Fruit fly (Drosophila melanogaster) whole organism, prepupa: ENCODE data around the gene crc.

ENCODE experiments used
- CG8119 ChIP-seq: fragments of 200-800 bp; sonication (Bioruptor generic); IDR thresholded peaks from 3 replicates; pipeline ENCODE4 v1.3.6; 2022; ENCODE audit warnings: missing biosample characterization, missing genetic modification characterization
- CG9139 ChIP-seq: fragments of 200-800 bp; sonication (Bioruptor generic); optimal IDR thresholded peaks from 3 replicates; lab custom pipeline; 2017; ENCODE audit warnings: missing biosample characterization, mild to moderate bottlenecking, missing genetic modification characterization
- cyc ChIP-seq: fragments of 200-800 bp; sonication (Bioruptor generic); optimal IDR thresholded peaks from 3 replicates; lab custom pipeline; 2016; ENCODE audit warnings: missing biosample characterization, missing genetic modification characterization
- vri ChIP-seq: fragments of 200-800 bp; sonication (Bioruptor generic); optimal IDR thresholded peaks from 3 replicates; lab custom pipeline; 2016; ENCODE audit warnings: missing biosample characterization, mild to moderate bottlenecking, missing genetic modification characterization

DNA sequence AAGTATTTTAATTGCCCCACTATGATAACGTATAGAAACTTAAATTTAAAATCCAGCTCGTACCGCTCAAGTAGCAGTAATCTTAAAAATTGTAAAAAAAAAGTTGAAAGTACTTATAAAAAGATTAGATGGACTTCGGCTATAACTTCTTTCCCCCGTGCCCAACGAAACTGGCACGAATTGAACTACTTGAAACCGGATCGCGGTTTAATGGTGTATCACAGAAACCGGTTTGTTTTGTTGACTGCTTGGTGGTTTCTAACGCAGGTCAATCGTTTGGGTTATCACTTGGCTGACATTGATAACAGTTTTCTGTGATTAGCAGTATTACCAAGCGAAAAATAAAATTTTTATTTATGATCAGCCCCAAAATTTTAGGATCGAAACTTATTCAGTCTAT, 56.6 kb downstream of the crc start:
- TF ChIP-seq CG8119 (no peak), CG9139 (GFP tag; lab: Kevin White, UChicago) (no peak), vri (GFP tag; lab: Kevin White, UChicago) (no peak), cyc (GFP tag; lab: Kevin White, UChicago) (no peak)
